Worm (Caenorhabditis elegans): ENCODE measurements around the gene C34C12.12.

- TF ChIP-seq lin-15B (tag; optimal IDR thresholded peaks at IDR 0.05) = no peak
- TF ChIP-seq pqm-1 (tag; optimal IDR thresholded peaks at IDR 0.05) = no peak
- TF ChIP-seq snpc-4 (tag; optimal IDR thresholded peaks at IDR 0.05) = no peak
- TF ChIP-seq ZK546.5 (tag; optimal IDR thresholded peaks at IDR 0.05) = no peak
- TF ChIP-seq fkh-10 (GFP tag; optimal IDR thresholded peaks at IDR 0.05) = no peak
Measured at ce11 chrIII:3426741-3427140, 26.3 kb upstream of the C34C12.12 start.
